Fruit fly (Drosophila melanogaster): ENCODE data around the gene tefu.
A peak's percentile ranks its signal among the peaks of the same experiment; 100 is the strongest.

The tefu gene

dm6 chr3R:15243452-15243851, 1.4 kb upstream of the tefu start (continued):
- TF ChIP-seq E2f2 (GFP tag; IDR thresholded peaks at IDR 0.05): 0 out of 2 replicates have a peak, but pooled peaks have one; percentile 20
- TF ChIP-seq fd64A (GFP tag; optimal IDR thresholded peaks at IDR 0.05): no peak
- no peak for TF ChIP-seq pita (GFP tag; optimal IDR thresholded peaks at IDR 0.05)
- no peak for TF ChIP-seq repo (GFP tag; optimal IDR thresholded peaks at IDR 0.05)
- TF ChIP-seq tna (GFP tag; IDR thresholded peaks at IDR 0.05; ENCODE audit: partially characterized antibody): no peak
- TF ChIP-seq amos (GFP tag; IDR thresholded peaks at IDR 0.05; ENCODE audit: partially characterized antibody): peak; percentile 36; the same call in 1 of the 2 replicates
- no peak for TF ChIP-seq Dad (GFP tag; optimal IDR thresholded peaks at IDR 0.05)
- no peak for TF ChIP-seq CG10565 (GFP tag; optimal IDR thresholded peaks at IDR 0.05)
- TF ChIP-seq corto (GFP tag; optimal IDR thresholded peaks at IDR 0.05): no peak
- TF ChIP-seq trem (tag; optimal IDR thresholded peaks at IDR 0.05): no peak
- no peak for TF ChIP-seq otp (GFP tag; IDR thresholded peaks at IDR 0.05)
- no peak for TF ChIP-seq ranshi (GFP tag; IDR thresholded peaks at IDR 0.05)
- TF ChIP-seq sisA (GFP tag; IDR thresholded peaks at IDR 0.05): no peak
- no peak for TF ChIP-seq CG8290 (GFP tag; optimal IDR thresholded peaks at IDR 0.05)
- TF ChIP-seq CG8290 (tag; optimal IDR thresholded peaks at IDR 0.05): peak in 1 of 2 experiments; percentile 29
- no peak for TF ChIP-seq Gug (GFP tag; IDR thresholded peaks at IDR 0.05)
- TF ChIP-seq Deaf1 (tag; optimal IDR thresholded peaks at IDR 0.05): no peak
- TF ChIP-seq Chrac-16 (GFP tag; optimal IDR thresholded peaks at IDR 0.05): no peak
- TF ChIP-seq ind (GFP tag; optimal IDR thresholded peaks at IDR 0.05): no peak
- TF ChIP-seq hkb (optimal IDR thresholded peaks at IDR 0.05): no peak
- TF ChIP-seq hkb (GFP tag; IDR thresholded peaks at IDR 0.05): peak; percentile 17; the same call in 1 of the 2 replicates
- peak; percentile 10 for TF ChIP-seq CG13894 (tag; optimal IDR thresholded peaks at IDR 0.05)
- peak; percentile 45 for TF ChIP-seq sqz (GFP tag; optimal IDR thresholded peaks at IDR 0.05)
- TF ChIP-seq Mes4 (GFP tag; optimal IDR thresholded peaks at IDR 0.05): no peak
- TF ChIP-seq CG10462 (GFP tag; optimal IDR thresholded peaks at IDR 0.05): no peak
- TF ChIP-seq sens (GFP tag): peak; percentile 42
- no peak for TF ChIP-seq cad (GFP tag; optimal IDR thresholded peaks at IDR 0.05)
- no peak for TF ChIP-seq C15 (GFP tag; IDR thresholded peaks at IDR 0.05)
- no peak for TF ChIP-seq tap (tag; optimal IDR thresholded peaks at IDR 0.05)
- TF ChIP-seq PHDP (tag; optimal IDR thresholded peaks at IDR 0.05): peak; percentile 11
- no peak for TF ChIP-seq wor (GFP tag; IDR thresholded peaks at IDR 0.05)
- no peak for TF ChIP-seq pfk (GFP tag; optimal IDR thresholded peaks at IDR 0.05)
- no peak for TF ChIP-seq sna (GFP tag; IDR thresholded peaks at IDR 0.05; ENCODE audit: partially characterized antibody)
- TF ChIP-seq CG16779 (GFP tag; IDR thresholded peaks at IDR 0.05): no peak
- TF ChIP-seq CG11696 (GFP tag; IDR thresholded peaks at IDR 0.05): no peak
- no peak for TF ChIP-seq CG9609 (GFP tag; optimal IDR thresholded peaks at IDR 0.05)
- TF ChIP-seq slp2 (GFP tag; optimal IDR thresholded peaks at IDR 0.05): no peak
- TF ChIP-seq odd (GFP tag; optimal IDR thresholded peaks at IDR 0.05): no peak
- no peak for TF ChIP-seq CG6654 (GFP tag; optimal IDR thresholded peaks at IDR 0.05)
- peak; percentile 81 for TF ChIP-seq cwo (GFP tag; optimal IDR thresholded peaks at IDR 0.05)
- no peak for TF ChIP-seq sug (tag; optimal IDR thresholded peaks at IDR 0.05)
- no peak for TF ChIP-seq CG18764 (GFP tag; optimal IDR thresholded peaks at IDR 0.05)
- TF ChIP-seq Awh (GFP tag; IDR thresholded peaks at IDR 0.05): no peak
- peak; percentile 56 for TF ChIP-seq nerfin-1 (tag; optimal IDR thresholded peaks at IDR 0.05)
- TF ChIP-seq Nf-YC (tag; optimal IDR thresholded peaks at IDR 0.05): no peak
- TF ChIP-seq CG6683 (GFP tag; optimal IDR thresholded peaks at IDR 0.05): no peak
- TF ChIP-seq CG4730 (GFP tag; IDR thresholded peaks at IDR 0.05): no peak
- TF ChIP-seq Max (GFP tag; optimal IDR thresholded peaks at IDR 0.05): peak; percentile 83
- no peak for TF ChIP-seq dimm (GFP tag; IDR thresholded peaks at IDR 0.05)
- no peak for TF ChIP-seq CG11723 (GFP tag; optimal IDR thresholded peaks at IDR 0.05)
- no peak for TF ChIP-seq CG18262 (tag; optimal IDR thresholded peaks at IDR 0.05)
- no peak for TF ChIP-seq Ravus (GFP tag; IDR thresholded peaks at IDR 0.05)
- TF ChIP-seq CG5953 (GFP tag; IDR thresholded peaks at IDR 0.05): no peak

Data from whole organism, embryonic.